Worm (Caenorhabditis elegans) whole organism, young adult: ENCODE results near the gene R11G11.16.

ENCODE experiments used
- cebp-1 ChIP-seq, 2 experiments: fragments of 200-800 bp in 1 of 2; sonication (Bioruptor generic) in 1 of 2; sonication (generic microtip) in 1 of 2; IDR thresholded peaks in 1 of 2; optimal IDR thresholded peaks in 1 of 2; 2 replicates each; pipeline versions ENCODE4 v1.3.6 to Lab custom; 2017 to 2022; ENCODE audit warnings: missing compliant biosample characterization in 2 of 2, missing genetic modification characterization in 2 of 2, mild to moderate bottlenecking in 1 of 2, missing genetic modification reagents in 1 of 2, moderate library complexity in 1 of 2
- madf-3 ChIP-seq: fragments of 200-800 bp; sonication (Bioruptor generic); IDR thresholded peaks from 2 replicates; pipeline ENCODE4 v1.3.6; 2022; ENCODE audit warnings: missing genetic modification reagents, missing genetic modification characterization, missing compliant biosample characterization
- nhr-80 ChIP-seq: sonication (generic microtip); optimal IDR thresholded peaks from 2 replicates; lab custom pipeline; 2016; ENCODE audit warnings: missing genetic modification characterization, missing compliant biosample characterization

Gene R11G11.16

ce11 chrV:477664-478212 is 47.2 kb downstream of the R11G11.16 start, which contains the start of gene nhr-55:
Gene nhr-55 (plus strand): TSS chrV:478162.
- no peak for TF ChIP-seq madf-3 (GFP tag; lab: Robert Waterston, UW)
- peak; percentile 63 for TF ChIP-seq nhr-80 (tag; lab: Kevin White, UChicago)
- no peak for TF ChIP-seq cebp-1 (GFP tag; IDR thresholded peaks at IDR 0.05; lab: Robert Waterston, UW)
- peak; percentile 3 for TF ChIP-seq cebp-1 (tag; optimal IDR thresholded peaks at IDR 0.05; lab: Kevin White, UChicago)
